Fruit fly (Drosophila melanogaster): ENCODE data around the gene RpS5a.
A peak's percentile ranks its signal among the peaks of the same experiment; 100 is the strongest.

The RpS5a gene

DNA sequence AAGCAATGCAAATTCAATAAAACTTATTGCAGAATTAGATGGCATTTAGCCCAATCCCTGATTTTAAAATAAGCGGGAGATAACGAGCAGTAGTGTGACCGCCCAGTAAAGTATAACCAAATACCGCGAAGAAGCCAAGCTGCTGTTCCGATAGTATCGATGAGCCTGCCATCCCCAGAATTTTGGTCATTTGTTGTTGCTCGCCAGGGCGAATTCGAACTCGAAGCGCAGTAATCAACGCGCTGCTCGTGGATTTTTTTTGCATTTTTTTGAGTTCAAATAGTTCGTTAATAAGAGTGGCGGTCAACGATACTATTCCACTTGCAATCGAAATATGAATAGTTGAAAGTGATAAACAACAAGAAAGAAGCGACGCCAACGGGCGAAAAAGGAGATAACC is 11.8 kb upstream of the RpS5a start, which contains the start of gene baz (continued):
- TF ChIP-seq dmrt99B (tag; optimal IDR thresholded peaks at IDR 0.05) (no peak), gcm2 (GFP tag; optimal IDR thresholded peaks at IDR 0.05) (no peak), Camta (GFP tag; optimal IDR thresholded peaks at IDR 0.05) (no peak), Hsf (GFP tag; optimal IDR thresholded peaks at IDR 0.05) (no peak), onecut (GFP tag; IDR thresholded peaks at IDR 0.05) (no peak), seq (GFP tag; IDR thresholded peaks at IDR 0.05) (no peak), CG3726 (GFP tag; IDR thresholded peaks at IDR 0.05) (no peak), CG10654 (GFP tag; optimal IDR thresholded peaks at IDR 0.05) (no peak), Poxn (GFP tag; IDR thresholded peaks at IDR 0.05) (no peak), CG14014 (GFP tag; IDR thresholded peaks at IDR 0.05) (no peak), yki (optimal IDR thresholded peaks at IDR 0.05) (no peak), wor (GFP tag; IDR thresholded peaks at IDR 0.05) (no peak), gfzf (GFP tag; optimal IDR thresholded peaks at IDR 0.05) (peak; percentile 91), Bgb (GFP tag; IDR thresholded peaks at IDR 0.05; ENCODE audit: partially characterized antibody) (peak; percentile 94), ap (GFP tag; IDR thresholded peaks at IDR 0.05) (no peak), gce (GFP tag; IDR thresholded peaks at IDR 0.05) (no peak), CG18764 (GFP tag; optimal IDR thresholded peaks at IDR 0.05) (no peak), CG3407 (GFP tag; optimal IDR thresholded peaks at IDR 0.05) (no peak), CG15011 (GFP tag; optimal IDR thresholded peaks at IDR 0.05) (no peak), kah (GFP tag; optimal IDR thresholded peaks at IDR 0.05) (no peak), Drgx (GFP tag; IDR thresholded peaks at IDR 0.05) (no peak), gem (tag; optimal IDR thresholded peaks at IDR 0.05) (no peak), CG14441 (GFP tag; IDR thresholded peaks at IDR 0.05) (no peak), danr (GFP tag; IDR thresholded peaks at IDR 0.05) (no peak), CG15269 (tag; optimal IDR thresholded peaks at IDR 0.05) (no peak), CG4820 (GFP tag; optimal IDR thresholded peaks at IDR 0.05) (no peak), Nf-YB (GFP tag; optimal IDR thresholded peaks at IDR 0.05) (no peak), tll (GFP tag; optimal IDR thresholded peaks at IDR 0.05) (no peak), slbo (GFP tag; IDR thresholded peaks at IDR 0.05) (no peak)

DNA sequence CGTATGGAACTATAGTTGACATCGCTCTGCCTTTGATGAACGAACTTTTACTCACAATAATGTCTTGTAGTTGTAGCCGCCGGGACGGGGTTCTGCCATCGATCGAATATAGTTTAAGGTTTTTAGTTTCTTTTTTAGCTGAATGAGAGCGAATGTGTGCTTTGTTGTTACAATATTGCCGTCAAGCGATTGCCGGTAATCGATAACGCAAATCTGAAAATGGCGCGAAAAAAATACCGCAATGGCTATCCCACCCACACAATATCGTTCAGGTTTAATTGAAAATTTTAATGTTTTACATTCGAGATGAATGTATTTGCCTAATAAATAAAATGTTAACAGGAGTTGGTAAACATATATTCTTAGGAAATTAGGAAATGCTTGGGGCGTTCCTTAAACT is 11.1 kb upstream of the RpS5a start, which contains the start of gene xmas:
Gene xmas, minus strand, starts transcription at position 191 of the 400 bp plus-strand sequence.
- TF ChIP-seq Mad (GFP tag; optimal IDR thresholded peaks at IDR 0.05) (no peak), CG12104 (GFP tag; optimal IDR thresholded peaks at IDR 0.05) (no peak), CG31388 (GFP tag; optimal IDR thresholded peaks at IDR 0.05) (no peak), salm (tag; optimal IDR thresholded peaks at IDR 0.05) (no peak), CG18476 (GFP tag; optimal IDR thresholded peaks at IDR 0.05) (no peak), Abd-B (GFP tag; optimal IDR thresholded peaks at IDR 0.05) (no peak), pzg (GFP tag; optimal IDR thresholded peaks at IDR 0.05) (peak; percentile 27), CG3407 (GFP tag; optimal IDR thresholded peaks at IDR 0.05) (no peak), CHES-1-like (GFP tag; optimal IDR thresholded peaks at IDR 0.05) (no peak), Hand (GFP tag; optimal IDR thresholded peaks at IDR 0.05) (no peak), cwo (GFP tag; optimal IDR thresholded peaks at IDR 0.05) (no peak), Dbx (GFP tag; IDR thresholded peaks at IDR 0.05) (no peak), slbo (GFP tag; IDR thresholded peaks at IDR 0.05) (no peak), BEAF-32 (GFP tag; optimal IDR thresholded peaks at IDR 0.05) (peak; percentile 36), CG13287 (GFP tag; IDR thresholded peaks at IDR 0.05; ENCODE audit: partially characterized antibody) (peak; percentile 7), CTCF (GFP tag; optimal IDR thresholded peaks at IDR 0.05) (no peak), Poxn (GFP tag; IDR thresholded peaks at IDR 0.05) (no peak), CG4707 (GFP tag; optimal IDR thresholded peaks at IDR 0.05) (no peak), Dad (GFP tag; optimal IDR thresholded peaks at IDR 0.05) (no peak), fru (optimal IDR thresholded peaks at IDR 0.05) (no peak), Stat92E (GFP tag; optimal IDR thresholded peaks at IDR 0.05) (no peak), Jarid2 (GFP tag; optimal IDR thresholded peaks at IDR 0.05) (no peak), Hr39 (optimal IDR thresholded peaks at IDR 0.05) (no peak), HmgD (GFP tag; optimal IDR thresholded peaks at IDR 0.05) (no peak), ranshi (GFP tag; IDR thresholded peaks at IDR 0.05) (no peak), nau (GFP tag; optimal IDR thresholded peaks at IDR 0.05) (no peak), CG9876 (GFP tag; optimal IDR thresholded peaks at IDR 0.05) (no peak), crol (GFP tag; IDR thresholded peaks at IDR 0.05) (no peak)

Data from whole organism, embryonic.